Worm (Caenorhabditis elegans): ENCODE measurements around the gene scl-8.

DNA sequence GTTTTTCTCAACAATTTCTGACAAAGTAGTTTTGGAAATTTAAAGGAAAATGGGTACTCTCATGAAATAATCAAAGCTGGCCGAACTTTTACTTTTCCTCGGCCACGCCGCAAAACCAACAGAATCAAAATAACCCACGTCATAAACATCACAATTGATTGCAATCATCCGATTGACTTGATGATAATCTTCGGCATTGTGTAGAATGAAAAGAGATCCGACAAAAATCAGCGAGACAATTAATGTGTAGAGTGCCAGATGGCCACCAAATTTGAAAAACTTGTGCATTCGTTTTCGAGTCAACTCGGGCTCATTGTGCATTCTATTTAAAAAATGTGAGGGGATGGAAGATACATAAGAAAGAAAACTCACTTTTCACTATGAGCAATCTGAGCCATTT is 34.7 kb upstream of the scl-8 start:
- TF ChIP-seq ama-1 (optimal IDR thresholded peaks at IDR 0.05) (no peak), nhr-28 (tag; optimal IDR thresholded peaks at IDR 0.05) (no peak), aly-2 (tag; optimal IDR thresholded peaks at IDR 0.05) (no peak), fos-1 (tag; optimal IDR thresholded peaks at IDR 0.05) (no peak), lir-3 (tag; optimal IDR thresholded peaks at IDR 0.05; ENCODE audit: poor library complexity) (no peak), ceh-63 (GFP tag; optimal IDR thresholded peaks at IDR 0.05) (no peak), nhr-19 (GFP tag; conservative IDR thresholded peaks at IDR 0.05) (no peak), mep-1 (tag; optimal IDR thresholded peaks at IDR 0.05) (no peak), tbx-2 (tag; optimal IDR thresholded peaks at IDR 0.05) (no peak), fkh-10 (GFP tag; optimal IDR thresholded peaks at IDR 0.05) (no peak)
